Worm (Caenorhabditis elegans) whole organism, midembryonic: Measurements from ENCODE around the gene npl-4.2.

Experiments
- T22C8.4 ChIP-seq: fragments of 200-800 bp; sonication (Bioruptor generic); IDR thresholded peaks from 2 replicates; pipeline ENCODE4 v1.3.6; 2022; ENCODE audit warnings: missing genetic modification characterization, missing compliant biosample characterization
- cog-1 ChIP-seq: sonication (generic microtip); optimal IDR thresholded peaks from 2 replicates; lab custom pipeline; 2016; ENCODE audit warnings: missing genetic modification characterization, missing compliant biosample characterization
- flt-1 ChIP-seq: fragments of 200-800 bp; sonication (Bioruptor generic); IDR thresholded peaks from 2 replicates; pipeline ENCODE4 v1.3.6; 2022; ENCODE audit warnings: missing genetic modification characterization, missing compliant biosample characterization
- klf-2 ChIP-seq: fragments of 200-800 bp; sonication (Bioruptor generic); conservative IDR thresholded peaks from 2 replicates; pipeline ENCODE4 v1.3.6; 2022; ENCODE audit warnings: missing genetic modification reagents, missing genetic modification characterization, missing compliant biosample characterization
- med-1 ChIP-seq: sonication (generic microtip); optimal IDR thresholded peaks from 2 replicates; lab custom pipeline; 2017; ENCODE audit warnings: missing genetic modification characterization, mild to moderate bottlenecking, missing compliant biosample characterization, antibody characterized with exemption, missing genetic modification reagents; ENCODE audit not compliant: insufficient read depth
- ref-1 ChIP-seq: fragments of 200-800 bp; sonication (Bioruptor generic); conservative IDR thresholded peaks from 2 replicates; pipeline ENCODE4 v1.3.6; 2022; ENCODE audit warnings: missing genetic modification reagents, missing genetic modification characterization, missing compliant biosample characterization
- tab-1 ChIP-seq: fragments of 200-800 bp; sonication (Bioruptor generic); IDR thresholded peaks from 2 replicates; pipeline ENCODE4 v1.3.6; 2022; ENCODE audit warnings: missing genetic modification characterization, missing compliant biosample characterization
- ztf-23 ChIP-seq: fragments of 200-800 bp; sonication (Bioruptor generic); IDR thresholded peaks from 2 replicates; pipeline ENCODE4 v1.3.6; 2022; ENCODE audit warnings: missing genetic modification reagents, missing genetic modification characterization, missing compliant biosample characterization
- ztf-29 ChIP-seq: fragments of 200-800 bp; sonication (Bioruptor generic); IDR thresholded peaks from 2 replicates; pipeline ENCODE4 v1.3.6; 2022; ENCODE audit warnings: missing genetic modification reagents, missing genetic modification characterization, missing compliant biosample characterization

npl-4.2 gene

ce11 chrII:5660736-5661734, 38.3 kb downstream of the npl-4.2 start, which contains the start of the genes ift-43 and mdt-26:
ift-43 (minus strand) TSS chrII:5660786.
mdt-26 (plus strand) TSS chrII:5661181.
- TF ChIP-seq cog-1 (peak; percentile 18), tab-1 (GFP tag; lab: Robert Waterston, UW) (peak; percentile 76), ref-1 (GFP tag; lab: Robert Waterston, UW) (0 out of 2 replicates have a peak, but pooled peaks have one; percentile 7), med-1 (GFP tag; lab: Kevin White, UChicago) (peak; percentile 56), klf-2 (peak; percentile 48; the same call in 1 of the 2 replicates), T22C8.4 (GFP tag; lab: Robert Waterston, UW) (peak; percentile 78), ztf-29 (peak; percentile 61; the same call in 1 of the 2 replicates), flt-1 (GFP tag; lab: Robert Waterston, UW) (peak; percentile 86), ztf-23 (GFP tag; lab: Robert Waterston, UW) (peak; percentile 80)

DNA sequence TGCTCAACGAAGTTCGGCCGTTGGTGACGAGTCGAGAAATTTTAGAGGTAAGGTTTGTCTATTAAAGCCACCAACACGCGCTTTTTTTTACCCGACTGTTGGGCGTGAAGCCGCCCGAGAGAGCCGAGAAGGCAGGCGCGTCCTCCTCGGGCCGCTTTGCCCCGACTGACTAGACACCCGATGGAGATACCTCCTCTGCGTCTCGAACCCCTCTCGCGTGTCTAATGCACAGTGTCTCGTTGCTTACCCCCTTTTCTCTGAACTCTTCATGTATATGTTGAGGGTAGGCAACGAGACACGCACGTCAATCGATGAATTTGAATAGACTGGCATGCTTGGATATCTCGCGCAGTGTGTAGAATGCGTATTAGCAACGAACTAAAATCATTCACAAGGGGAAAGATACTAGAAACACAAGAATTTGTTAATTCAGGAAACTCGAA, 39.1 kb downstream of the npl-4.2 start:
- TF ChIP-seq ztf-29 = peak; percentile 95
- TF ChIP-seq klf-2 = peak; percentile 73
- TF ChIP-seq ref-1 (GFP tag; lab: Robert Waterston, UW) = peak; percentile 66
- peak; percentile 91 for TF ChIP-seq ztf-23 (GFP tag; lab: Robert Waterston, UW)
- TF ChIP-seq cog-1 = peak; percentile 75
- TF ChIP-seq tab-1 (GFP tag; lab: Robert Waterston, UW) = peak; percentile 85
- peak; percentile 95 for TF ChIP-seq flt-1 (GFP tag; lab: Robert Waterston, UW)
- peak; percentile 86 for TF ChIP-seq T22C8.4 (GFP tag; lab: Robert Waterston, UW)
- TF ChIP-seq med-1 (GFP tag; lab: Kevin White, UChicago) = no peak

ce11 chrII:5663180-5663791, 40.6 kb downstream of the npl-4.2 start:
- no peak for TF ChIP-seq ref-1 (GFP tag; lab: Robert Waterston, UW)
- no peak for TF ChIP-seq med-1 (GFP tag; lab: Kevin White, UChicago)
- no peak for TF ChIP-seq flt-1 (GFP tag; lab: Robert Waterston, UW)

DNA sequence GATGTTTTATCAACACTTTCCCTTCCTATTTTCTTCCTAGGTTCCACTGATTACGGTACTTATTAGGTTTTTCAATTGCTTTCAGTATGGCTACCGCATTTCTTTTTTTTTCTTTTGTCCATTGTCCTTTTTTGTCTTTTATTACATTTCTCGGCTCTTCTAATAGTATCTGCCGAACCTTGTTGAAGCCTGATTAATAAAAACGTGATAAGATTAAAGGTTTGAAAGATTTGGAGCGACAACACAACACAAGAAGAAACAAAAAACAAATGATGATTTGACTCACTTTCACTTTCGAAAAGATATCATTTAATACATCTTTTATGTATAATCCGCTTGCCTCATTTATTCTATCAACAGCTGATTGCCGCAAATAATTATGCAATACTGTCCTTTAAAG, 42.3 kb downstream of the npl-4.2 start, which contains the start of gene C25H3.15:
TSS of gene C25H3.15 (plus strand) at position 301 of the 400 bp plus-strand sequence.
- no peak for TF ChIP-seq ztf-23 (GFP tag; lab: Robert Waterston, UW)

DNA sequence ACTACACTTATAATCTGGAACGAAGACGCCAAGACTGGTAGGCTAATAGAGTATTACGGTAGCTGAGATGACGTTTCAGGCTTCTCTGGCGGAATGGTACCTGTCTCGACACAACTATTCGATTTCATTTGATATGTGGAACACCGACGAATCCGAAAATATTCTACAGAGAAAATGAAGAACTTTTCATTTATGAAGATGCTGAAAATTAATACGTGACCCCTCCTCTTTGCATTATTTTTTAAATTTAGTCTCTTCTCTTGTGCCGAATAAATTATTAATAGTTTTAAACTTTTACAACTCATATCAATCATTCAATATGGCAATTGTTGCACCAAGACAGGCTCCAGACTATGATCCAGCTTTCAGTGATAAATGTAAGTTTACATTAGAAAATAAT, 43.3 kb downstream of the npl-4.2 start, which contains the start of gene C25H3.16:
TSS of gene C25H3.16 (plus strand) at position 301 of the 400 bp plus-strand sequence.
- TF ChIP-seq ztf-23 (GFP tag; lab: Robert Waterston, UW) = no peak
- TF ChIP-seq ref-1 (GFP tag; lab: Robert Waterston, UW) = no peak
- TF ChIP-seq klf-2 = no peak
- TF ChIP-seq tab-1 (GFP tag; lab: Robert Waterston, UW) = no peak
- TF ChIP-seq T22C8.4 (GFP tag; lab: Robert Waterston, UW) = no peak
- no peak for TF ChIP-seq med-1 (GFP tag; lab: Kevin White, UChicago)
- no peak for TF ChIP-seq cog-1
- no peak for TF ChIP-seq ztf-29
- TF ChIP-seq flt-1 (GFP tag; lab: Robert Waterston, UW) = no peak

DNA sequence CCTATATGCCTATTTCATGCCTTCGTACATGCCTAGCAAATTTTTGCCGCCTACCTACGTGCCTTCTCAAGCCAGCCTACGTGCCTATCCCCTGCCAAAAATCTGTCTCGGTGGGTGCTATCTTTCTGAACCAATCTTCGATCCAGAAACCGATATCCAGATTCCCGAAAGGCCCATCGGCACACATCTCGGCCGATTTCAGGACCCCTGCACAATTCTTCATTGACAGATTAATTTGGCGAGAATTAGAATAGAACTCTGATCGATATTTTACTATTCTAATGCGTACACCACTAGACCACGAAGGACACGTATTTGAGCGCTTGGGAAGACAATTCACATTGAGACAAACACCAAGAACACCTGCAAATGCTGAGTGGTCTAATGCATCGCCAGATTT, 44.9 kb downstream of the npl-4.2 start:
- TF ChIP-seq flt-1 (GFP tag; lab: Robert Waterston, UW) (peak; percentile 74; the same call in 1 of the 2 replicates), ztf-29 (no peak)

- no peak for TF ChIP-seq ztf-23 (GFP tag; lab: Robert Waterston, UW)
- no peak for TF ChIP-seq ref-1 (GFP tag; lab: Robert Waterston, UW)
- no peak for TF ChIP-seq tab-1 (GFP tag; lab: Robert Waterston, UW)
- no peak for TF ChIP-seq cog-1
- no peak for TF ChIP-seq T22C8.4 (GFP tag; lab: Robert Waterston, UW)
- TF ChIP-seq flt-1 (GFP tag; lab: Robert Waterston, UW) = no peak
Observed at ce11 chrII:5668830-5669229, 46.1 kb downstream of the npl-4.2 start, which contains the start of gene C25H3.7. C25H3.7 (minus strand) TSS chrII:5668930.

ce11 chrII:5669580-5669979, 46.9 kb downstream of the npl-4.2 start, which contains the start of gene C25H3.17:
C25H3.17 (minus strand) TSS chrII:5669680.
- no peak for TF ChIP-seq T22C8.4 (GFP tag; lab: Robert Waterston, UW)
- no peak for TF ChIP-seq flt-1 (GFP tag; lab: Robert Waterston, UW)
- no peak for TF ChIP-seq cog-1
- no peak for TF ChIP-seq tab-1 (GFP tag; lab: Robert Waterston, UW)
- TF ChIP-seq klf-2 = no peak
- no peak for TF ChIP-seq ztf-23 (GFP tag; lab: Robert Waterston, UW)
- TF ChIP-seq ref-1 (GFP tag; lab: Robert Waterston, UW) = no peak
- no peak for TF ChIP-seq med-1 (GFP tag; lab: Kevin White, UChicago)
- no peak for TF ChIP-seq ztf-29
